Worm (Caenorhabditis elegans) whole organism, L1 larva: Measurements from ENCODE around the gene R07E4.1.

Experiments
- efl-1 ChIP-seq, 4 experiments: fragments of 150-350 bp; optimal IDR thresholded peaks in 3 of 4; peaks in 1 of 4; 1 replicate in 1 of 4; 2 replicates in 3 of 4; lab custom pipeline; 2014; ENCODE audit warnings: missing biosample characterization in 2 of 4, missing genetic modification characterization in 2 of 4, missing genetic modification reagents in 2 of 4
- hlh-17 ChIP-seq: fragments of 200-800 bp; sonication (Bioruptor generic); optimal IDR thresholded peaks from 2 replicates; lab custom pipeline; 2018; ENCODE audit warnings: missing genetic modification characterization, mild to moderate bottlenecking, missing compliant biosample characterization, moderate library complexity, borderline replicate concordance
- lin-39 ChIP-seq: fragments of 150-350 bp; optimal IDR thresholded peaks from 2 replicates; lab custom pipeline; 2014; ENCODE audit warnings: missing biosample characterization, missing genetic modification reagents, missing genetic modification characterization
- skn-1 ChIP-seq: fragments of 150-350 bp; optimal IDR thresholded peaks from 2 replicates; lab custom pipeline; 2014; ENCODE audit warnings: missing biosample characterization, missing genetic modification characterization
- snpc-4 ChIP-seq: fragments of 150-350 bp; optimal IDR thresholded peaks from 2 replicates; lab custom pipeline; 2014; ENCODE audit warnings: missing biosample characterization, missing genetic modification characterization

- no peak for TF ChIP-seq lin-39
- TF ChIP-seq snpc-4 (tag; lab: Kevin White, UChicago): no peak
- no peak for TF ChIP-seq skn-1 (tag; lab: Kevin White, UChicago)
- no peak for TF ChIP-seq efl-1 (optimal IDR thresholded peaks at IDR 0.05; lab: Kevin White, UChicago)
- TF ChIP-seq efl-1 (GFP tag; optimal IDR thresholded peaks at IDR 0.05 in 1 of 2; lab: Kevin White, UChicago): no peak
- no peak for TF ChIP-seq hlh-17 (GFP tag; lab: Kevin White, UChicago)
Measured at ce11 chrX:5958815-5959214, at the start of gene R07E4.1.
